Fruit fly (Drosophila melanogaster): ENCODE measurements around the gene Hsc70-1.

Hsc70-1 gene

dm6 chr3L:14002524-14003135 is 28.8 kb downstream of the Hsc70-1 start (continued):
- TF ChIP-seq Dbx (GFP tag; IDR thresholded peaks at IDR 0.05) = peak; percentile 36; the same call in 1 of the 3 replicates
- no peak for TF ChIP-seq Fer2 (tag; optimal IDR thresholded peaks at IDR 0.05)
- no peak for TF ChIP-seq chn (GFP tag; optimal IDR thresholded peaks at IDR 0.05)
- TF ChIP-seq hb (GFP tag; IDR thresholded peaks at IDR 0.05; ENCODE audit: partially characterized antibody) = no peak
- TF ChIP-seq gem (tag; optimal IDR thresholded peaks at IDR 0.05) = peak; percentile 26
- TF ChIP-seq CG15011 (GFP tag; optimal IDR thresholded peaks at IDR 0.05) = no peak
- no peak for TF ChIP-seq bowl (GFP tag; IDR thresholded peaks at IDR 0.05)
- TF ChIP-seq CG14667 (GFP tag; IDR thresholded peaks at IDR 0.05) = no peak
- TF ChIP-seq CG4730 (GFP tag; IDR thresholded peaks at IDR 0.05) = no peak
- no peak for TF ChIP-seq CG6683 (GFP tag; optimal IDR thresholded peaks at IDR 0.05)
- no peak for TF ChIP-seq CG8478 (optimal IDR thresholded peaks at IDR 0.05)
- TF ChIP-seq aop (GFP tag; IDR thresholded peaks at IDR 0.05) = no peak
- TF ChIP-seq CG14441 (GFP tag; IDR thresholded peaks at IDR 0.05) = no peak
- no peak for TF ChIP-seq Hsf (GFP tag; optimal IDR thresholded peaks at IDR 0.05)
- TF ChIP-seq CG13624 (GFP tag; optimal IDR thresholded peaks at IDR 0.05) = peak; percentile 29
- TF ChIP-seq Nf-YC (tag; optimal IDR thresholded peaks at IDR 0.05) = peak; percentile 30
- TF ChIP-seq mam (GFP tag; optimal IDR thresholded peaks at IDR 0.05) = no peak
- TF ChIP-seq tx (GFP tag; optimal IDR thresholded peaks at IDR 0.05) = no peak
- peak; percentile 54 for TF ChIP-seq vvl (GFP tag; IDR thresholded peaks at IDR 0.05)
- TF ChIP-seq crp (GFP tag; optimal IDR thresholded peaks at IDR 0.05) = no peak
- TF ChIP-seq psq (GFP tag; optimal IDR thresholded peaks at IDR 0.05) = peak; percentile 100
- no peak for TF ChIP-seq pum (GFP tag; optimal IDR thresholded peaks at IDR 0.05)
- TF ChIP-seq lbe (GFP tag; optimal IDR thresholded peaks at IDR 0.05) = no peak
- no peak for TF ChIP-seq CG8089 (GFP tag; optimal IDR thresholded peaks at IDR 0.05)
- TF ChIP-seq CG6654 (GFP tag; optimal IDR thresholded peaks at IDR 0.05) = no peak
- peak; percentile 40 for TF ChIP-seq Nf-YB (GFP tag; optimal IDR thresholded peaks at IDR 0.05)
- TF ChIP-seq sr (GFP tag; IDR thresholded peaks at IDR 0.05) = no peak
- no peak for TF ChIP-seq Sox102F (GFP tag; optimal IDR thresholded peaks at IDR 0.05)
- no peak for TF ChIP-seq CG3838 (GFP tag; optimal IDR thresholded peaks at IDR 0.05)
- peak; percentile 53 for TF ChIP-seq zen (tag; optimal IDR thresholded peaks at IDR 0.05)
- no peak for TF ChIP-seq CG17802 (tag; optimal IDR thresholded peaks at IDR 0.05)
- no peak for TF ChIP-seq Atf3 (GFP tag; optimal IDR thresholded peaks at IDR 0.05)
- TF ChIP-seq CG7963 (GFP tag; IDR thresholded peaks at IDR 0.05; ENCODE audit: partially characterized antibody) = 0 out of 3 replicates have a peak, but pooled peaks have one; percentile 39
- TF ChIP-seq Dip2 (GFP tag; IDR thresholded peaks at IDR 0.05) = no peak
- TF ChIP-seq Asciz (GFP tag; optimal IDR thresholded peaks at IDR 0.05) = no peak
- no peak for TF ChIP-seq gsb-n (tag; optimal IDR thresholded peaks at IDR 0.05)
- TF ChIP-seq CG16863 (GFP tag; optimal IDR thresholded peaks at IDR 0.05) = no peak
- no peak for TF ChIP-seq CG7786 (GFP tag; optimal IDR thresholded peaks at IDR 0.05)
- TF ChIP-seq CG42726 (GFP tag; IDR thresholded peaks at IDR 0.05; ENCODE audit: partially characterized antibody) = 0 out of 2 replicates have a peak, but pooled peaks have one; percentile 46
- TF ChIP-seq CG6689 (GFP tag; IDR thresholded peaks at IDR 0.05) = no peak
- no peak for TF ChIP-seq CG6791 (GFP tag; IDR thresholded peaks at IDR 0.05; ENCODE audit: partially characterized antibody)
- TF ChIP-seq B-H2 (GFP tag; optimal IDR thresholded peaks at IDR 0.05) = peak; percentile 58
- no peak for TF ChIP-seq bab2 (GFP tag; optimal IDR thresholded peaks at IDR 0.05)
- TF ChIP-seq Sin3A (optimal IDR thresholded peaks at IDR 0.05) = no peak
- no peak for TF ChIP-seq jing (GFP tag; optimal IDR thresholded peaks at IDR 0.05)
- TF ChIP-seq nerfin-1 (tag; optimal IDR thresholded peaks at IDR 0.05) = peak; percentile 71
- TF ChIP-seq CG11560 (tag; IDR thresholded peaks at IDR 0.05) = no peak
- no peak for TF ChIP-seq HHEX (GFP tag; optimal IDR thresholded peaks at IDR 0.05)
- no peak for TF ChIP-seq Bteb2 (GFP tag; optimal IDR thresholded peaks at IDR 0.05)
- no peak for TF ChIP-seq CG12942 (GFP tag; optimal IDR thresholded peaks at IDR 0.05)
- TF ChIP-seq CkIIα-i1 (GFP tag; IDR thresholded peaks at IDR 0.05) = no peak

Data from whole organism, embryonic.